Worm (Caenorhabditis elegans) whole organism, L1 larva: ENCODE data around the gene miro-1.

Experiments
- ama-1 ChIP-seq: fragments of 150-350 bp; optimal IDR thresholded peaks from 2 replicates; lab custom pipeline; 2014
- ceh-82 ChIP-seq, 3 experiments: fragments of 150-350 bp in 1 of 3; sonication (generic microtip) in 2 of 3; optimal IDR thresholded peaks; 2 replicates each; lab custom pipeline; 2014 to 2017; ENCODE audit warnings: missing biosample characterization in 3 of 3, missing genetic modification characterization in 3 of 3
- ces-1 ChIP-seq: fragments of 150-350 bp; optimal IDR thresholded peaks from 2 replicates; lab custom pipeline; 2014; ENCODE audit warnings: missing biosample characterization, missing genetic modification reagents, missing genetic modification characterization
- lin-13 ChIP-seq: fragments of 150-350 bp; optimal IDR thresholded peaks from 2 replicates; lab custom pipeline; 2014; ENCODE audit warnings: missing biosample characterization, missing genetic modification reagents, missing genetic modification characterization
- lsy-2 ChIP-seq, 2 experiments: fragments of 150-350 bp; optimal IDR thresholded peaks; 2 replicates each; lab custom pipeline; 2014; ENCODE audit warnings: missing biosample characterization in 2 of 2, missing genetic modification characterization in 2 of 2
- nhr-20 ChIP-seq: sonication (generic microtip); optimal IDR thresholded peaks from 2 replicates; lab custom pipeline; 2016; ENCODE audit warnings: mild to moderate bottlenecking, missing genetic modification characterization, missing compliant biosample characterization
- nhr-76 ChIP-seq: sonication (generic microtip); optimal IDR thresholded peaks from 2 replicates; lab custom pipeline; 2017; ENCODE audit warnings: missing biosample characterization, missing genetic modification characterization
- snpc-4 ChIP-seq: fragments of 150-350 bp; optimal IDR thresholded peaks from 2 replicates; lab custom pipeline; 2014; ENCODE audit warnings: missing biosample characterization, missing genetic modification characterization
- sox-4 ChIP-seq: sonication (generic microtip); optimal IDR thresholded peaks from 2 replicates; lab custom pipeline; 2016; ENCODE audit warnings: missing genetic modification characterization, missing compliant biosample characterization
- unc-86 ChIP-seq: sonication (generic microtip); optimal IDR thresholded peaks from 2 replicates; lab custom pipeline; 2016; ENCODE audit warnings: missing genetic modification characterization, missing compliant biosample characterization

ce11 chrIV:4749155-4749554 lies 33.5 kb upstream of the miro-1 start:
- no peak for TF ChIP-seq sox-4
- no peak for TF ChIP-seq ceh-82 (tag; optimal IDR thresholded peaks at IDR 0.05; lab: Kevin White, UChicago)
- TF ChIP-seq nhr-76: no peak
- no peak for TF ChIP-seq lin-13 (GFP tag; lab: Kevin White, UChicago)
- TF ChIP-seq snpc-4 (tag; lab: Kevin White, UChicago): no peak
- no peak for TF ChIP-seq nhr-20 (tag; lab: Kevin White, UChicago)
- TF ChIP-seq ces-1: no peak
- TF ChIP-seq lsy-2 (tag; optimal IDR thresholded peaks at IDR 0.05; lab: Kevin White, UChicago): no peak
- no peak for TF ChIP-seq unc-86 (tag; lab: Kevin White, UChicago)
- no peak for TF ChIP-seq ama-1 (lab: Kevin White, UChicago)
